Worm (Caenorhabditis elegans): ENCODE measurements around the gene symk-1.

DNA sequence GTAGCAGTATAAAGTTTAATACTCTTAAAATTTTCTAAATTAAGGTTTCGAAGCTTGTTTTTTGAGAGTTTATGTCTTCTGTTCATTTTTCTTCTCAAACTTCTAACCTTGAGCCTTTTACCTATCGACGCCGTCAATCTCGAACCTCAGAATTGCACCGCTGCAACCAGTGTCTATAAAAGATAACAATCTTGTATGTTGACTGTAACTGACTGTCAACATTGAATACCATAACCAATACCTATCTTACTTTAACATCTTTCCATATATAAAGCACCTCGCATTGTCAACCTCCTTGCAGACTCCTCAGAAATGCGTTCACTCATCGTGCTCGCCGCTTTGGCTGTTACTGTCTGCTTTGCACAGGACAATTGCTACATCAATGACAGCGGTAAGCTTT lies 48.6 kb downstream of the symk-1 start, which contains the start of gene grd-5:
- TF ChIP-seq nfya-1 (tag; optimal IDR thresholded peaks at IDR 0.05; ENCODE audit: borderline replicate concordance, insufficient read depth), result no peak
- no peak for TF ChIP-seq ets-4 (GFP tag; optimal IDR thresholded peaks at IDR 0.05)
- TF ChIP-seq attf-3 (GFP tag; conservative IDR thresholded peaks at IDR 0.05), result no peak
- no peak for TF ChIP-seq F39B2.1 (GFP tag; IDR thresholded peaks at IDR 0.05)
- TF ChIP-seq mxl-1 (tag; optimal IDR thresholded peaks at IDR 0.05), result no peak
- no peak for TF ChIP-seq snpc-4 (GFP tag; optimal IDR thresholded peaks at IDR 0.05)
- no peak for TF ChIP-seq snpc-4 (tag; optimal IDR thresholded peaks at IDR 0.05)
- no peak for TF ChIP-seq pbrm-1 (GFP tag; IDR thresholded peaks at IDR 0.05)
- TF ChIP-seq zfh-2 (GFP tag; conservative IDR thresholded peaks at IDR 0.05), result no peak
- TF ChIP-seq nhr-27 (tag; optimal IDR thresholded peaks at IDR 0.05), result no peak
- no peak for TF ChIP-seq dpl-1 (GFP tag; optimal IDR thresholded peaks at IDR 0.05)
